Worm (Caenorhabditis elegans) whole organism, L3 larva: Measurements from ENCODE around the gene Y57G11C.52.

Experiments used
- fos-1 ChIP-seq: fragments of 150-350 bp; optimal IDR thresholded peaks from 2 replicates; lab custom pipeline; 2014; ENCODE audit warnings: missing biosample characterization, missing genetic modification characterization
- lin-15B ChIP-seq: fragments of 150-350 bp; optimal IDR thresholded peaks from 2 replicates; lab custom pipeline; 2014; ENCODE audit warnings: missing biosample characterization, missing genetic modification characterization
- nfya-1 ChIP-seq: sonication (generic microtip); optimal IDR thresholded peaks from 2 replicates; lab custom pipeline; 2017; ENCODE audit warnings: missing genetic modification characterization, mild to moderate bottlenecking, missing compliant biosample characterization, antibody characterized with exemption, moderate library complexity; ENCODE audit not compliant: insufficient read depth
- nhr-77 ChIP-seq: fragments of 150-350 bp; optimal IDR thresholded peaks from 2 replicates; lab custom pipeline; 2014; ENCODE audit warnings: missing biosample characterization, missing genetic modification characterization
- pha-4 ChIP-seq: fragments of 150-350 bp; optimal IDR thresholded peaks from 2 replicates; lab custom pipeline; 2014; ENCODE audit warnings: missing biosample characterization, missing genetic modification reagents, missing genetic modification characterization
- pqm-1 ChIP-seq: fragments of 150-350 bp; optimal IDR thresholded peaks from 2 replicates; lab custom pipeline; 2017; ENCODE audit warnings: missing biosample characterization, missing genetic modification characterization, inconsistent platforms
- unc-39 ChIP-seq: sonication (generic microtip); optimal IDR thresholded peaks from 4 replicates; lab custom pipeline; 2017; ENCODE audit warnings: missing biosample characterization, missing genetic modification characterization

- TF ChIP-seq fos-1 (tag; lab: Kevin White, UChicago): no peak
- peak; percentile 96 for TF ChIP-seq pqm-1 (tag; lab: Kevin White, UChicago)
- TF ChIP-seq nhr-77: no peak
- TF ChIP-seq nfya-1 (tag; lab: Kevin White, UChicago): peak; percentile 11
- TF ChIP-seq unc-39 (tag; lab: Kevin White, UChicago): no peak
- TF ChIP-seq pha-4 (tag; lab: Kevin White, UChicago): peak; percentile 29
- TF ChIP-seq lin-15B (tag; lab: Kevin White, UChicago): no peak
These were observed 30.0 kb downstream of the Y57G11C.52 start for ce11 chrIV:14883812-14884211.
